Worm (Caenorhabditis elegans) whole organism, L1 larva: ENCODE data around the gene Y69A2AR.32.

Experiments used
- C16A3.4 ChIP-seq: fragments of 150-350 bp; optimal IDR thresholded peaks from 2 replicates; lab custom pipeline; 2014; ENCODE audit warnings: missing biosample characterization, missing genetic modification characterization
- C34B4.2 ChIP-seq: sonication (generic microtip); optimal IDR thresholded peaks from 2 replicates; lab custom pipeline; 2017; ENCODE audit warnings: mild to moderate bottlenecking, missing genetic modification characterization, missing compliant biosample characterization
- Y116A8C.19 ChIP-seq: sonication (generic microtip); optimal IDR thresholded peaks from 2 replicates; lab custom pipeline; 2016; ENCODE audit warnings: missing compliant biosample characterization, missing genetic modification characterization, borderline replicate concordance
- aha-1 ChIP-seq: fragments of 150-350 bp; optimal IDR thresholded peaks from 2 replicates; lab custom pipeline; 2014; ENCODE audit warnings: missing biosample characterization, missing genetic modification characterization
- ama-1 ChIP-seq: fragments of 150-350 bp; optimal IDR thresholded peaks from 2 replicates; lab custom pipeline; 2014
- ceh-63 ChIP-seq: fragments of 200-800 bp; sonication (Bioruptor generic); optimal IDR thresholded peaks from 2 replicates; lab custom pipeline; 2018; ENCODE audit warnings: mild to moderate bottlenecking, missing genetic modification characterization, missing compliant biosample characterization
- ceh-8 ChIP-seq: fragments of 200-800 bp; sonication (Bioruptor generic); optimal IDR thresholded peaks from 2 replicates; lab custom pipeline; 2018; ENCODE audit warnings: mild to moderate bottlenecking, missing genetic modification characterization, moderate library complexity, missing compliant biosample characterization
- ceh-88 ChIP-seq: fragments of 200-800 bp; sonication (Bioruptor generic); IDR thresholded peaks from 2 replicates; pipeline ENCODE4 v1.3.6; 2022; ENCODE audit warnings: missing genetic modification characterization, missing compliant biosample characterization
- ceh-90 ChIP-seq: sonication (generic microtip); optimal IDR thresholded peaks from 2 replicates; lab custom pipeline; 2016; ENCODE audit warnings: missing genetic modification characterization, missing compliant biosample characterization
- dsc-1 ChIP-seq: sonication (generic microtip); optimal IDR thresholded peaks from 2 replicates; lab custom pipeline; 2016; ENCODE audit warnings: mild to moderate bottlenecking, missing genetic modification characterization, missing compliant biosample characterization
- efl-3 ChIP-seq: fragments of 200-800 bp; sonication (Bioruptor generic); optimal IDR thresholded peaks from 2 replicates; lab custom pipeline; 2018; ENCODE audit warnings: mild to moderate bottlenecking, missing genetic modification characterization, missing compliant biosample characterization
- egl-13 ChIP-seq: sonication (generic microtip); optimal IDR thresholded peaks from 2 replicates; lab custom pipeline; 2016; ENCODE audit warnings: missing genotype, missing genetic modification reagents, missing genetic modification characterization, missing compliant biosample characterization
- elt-2 ChIP-seq: sonication (generic microtip); optimal IDR thresholded peaks from 2 replicates; lab custom pipeline; 2016; ENCODE audit warnings: missing genetic modification characterization, mild to moderate bottlenecking, inconsistent platforms, missing compliant biosample characterization, missing genetic modification reagents
- ets-5 ChIP-seq: fragments of 200-800 bp; sonication (Bioruptor generic); IDR thresholded peaks from 2 replicates; pipeline ENCODE4 v1.3.6; 2022; ENCODE audit warnings: missing genetic modification characterization, missing compliant biosample characterization
- fkh-10 ChIP-seq: sonication (generic microtip); optimal IDR thresholded peaks from 2 replicates; lab custom pipeline; 2017; ENCODE audit warnings: missing biosample characterization, missing genetic modification reagents, missing genetic modification characterization
- fkh-4 ChIP-seq: sonication (generic microtip); optimal IDR thresholded peaks from 2 replicates; lab custom pipeline; 2016; ENCODE audit warnings: missing compliant biosample characterization, missing genetic modification characterization, borderline replicate concordance
- fkh-8 ChIP-seq: sonication (generic microtip); optimal IDR thresholded peaks from 2 replicates; lab custom pipeline; 2016; ENCODE audit warnings: mild to moderate bottlenecking, missing genetic modification characterization, missing compliant biosample characterization
- grh-1 ChIP-seq: fragments of 200-800 bp; sonication (Bioruptor generic); IDR thresholded peaks from 2 replicates; pipeline ENCODE4 v1.3.6; 2022; ENCODE audit warnings: missing genetic modification reagents, missing genetic modification characterization, missing compliant biosample characterization
- hlh-17 ChIP-seq: fragments of 200-800 bp; sonication (Bioruptor generic); optimal IDR thresholded peaks from 2 replicates; lab custom pipeline; 2018; ENCODE audit warnings: missing genetic modification characterization, mild to moderate bottlenecking, missing compliant biosample characterization, moderate library complexity, borderline replicate concordance
- hlh-4 ChIP-seq: sonication (generic microtip); optimal IDR thresholded peaks from 2 replicates; lab custom pipeline; 2016; ENCODE audit warnings: mild to moderate bottlenecking, missing genetic modification characterization, missing compliant biosample characterization
- irx-1 ChIP-seq: sonication (generic microtip); optimal IDR thresholded peaks from 2 replicates; lab custom pipeline; 2016; ENCODE audit warnings: missing genetic modification characterization, missing compliant biosample characterization
- isw-1 ChIP-seq: fragments of 200-800 bp; sonication (Bioruptor generic); IDR thresholded peaks from 2 replicates; pipeline ENCODE4 v1.3.6; 2022; ENCODE audit warnings: missing genetic modification characterization, missing compliant biosample characterization
- lin-13 ChIP-seq: fragments of 150-350 bp; optimal IDR thresholded peaks from 2 replicates; lab custom pipeline; 2014; ENCODE audit warnings: missing biosample characterization, missing genetic modification reagents, missing genetic modification characterization
- lin-14 ChIP-seq: fragments of 200-800 bp; sonication (Bioruptor generic); optimal IDR thresholded peaks from 2 replicates; lab custom pipeline; 2018; ENCODE audit warnings: mild to moderate bottlenecking, missing genetic modification characterization, moderate library complexity, missing compliant biosample characterization
- lin-15B ChIP-seq: fragments of 150-350 bp; sonication (generic microtip); optimal IDR thresholded peaks from 3 replicates; lab custom pipeline; 2014; ENCODE audit warnings: missing biosample characterization, missing genetic modification characterization
- lin-35 ChIP-seq, 2 experiments: fragments of 150-350 bp; optimal IDR thresholded peaks; 2 replicates each; lab custom pipeline; 2014; ENCODE audit warnings: missing biosample characterization in 2 of 2, missing genetic modification characterization in 2 of 2, missing genetic modification reagents in 2 of 2
- lin-39 ChIP-seq: fragments of 150-350 bp; optimal IDR thresholded peaks from 2 replicates; lab custom pipeline; 2014; ENCODE audit warnings: missing biosample characterization, missing genetic modification reagents, missing genetic modification characterization
- lsy-2 ChIP-seq, 2 experiments: fragments of 150-350 bp; optimal IDR thresholded peaks; 2 replicates each; lab custom pipeline; 2014; ENCODE audit warnings: missing biosample characterization in 2 of 2, missing genetic modification characterization in 2 of 2
- mab-9 ChIP-seq: fragments of 200-800 bp; sonication (Bioruptor generic); IDR thresholded peaks from 2 replicates; pipeline ENCODE4 v1.3.6; 2022; ENCODE audit warnings: missing genetic modification reagents, missing genetic modification characterization, missing compliant biosample characterization
- mdl-1 ChIP-seq, 2 experiments: fragments of 150-350 bp; optimal IDR thresholded peaks; 2 replicates each; lab custom pipeline; 2014 to 2017; ENCODE audit warnings: missing biosample characterization in 2 of 2, missing genetic modification characterization in 2 of 2, inconsistent platforms in 1 of 2
- nhr-11 ChIP-seq: fragments of 150-350 bp; optimal IDR thresholded peaks from 2 replicates; lab custom pipeline; 2014; ENCODE audit warnings: missing biosample characterization, missing genetic modification characterization
- nhr-12 ChIP-seq: sonication (generic microtip); optimal IDR thresholded peaks from 2 replicates; lab custom pipeline; 2017; ENCODE audit warnings: missing biosample characterization, missing genetic modification characterization
- nhr-20 ChIP-seq: sonication (generic microtip); optimal IDR thresholded peaks from 2 replicates; lab custom pipeline; 2016; ENCODE audit warnings: mild to moderate bottlenecking, missing genetic modification characterization, missing compliant biosample characterization
- nhr-237 ChIP-seq: fragments of 150-350 bp; optimal IDR thresholded peaks from 2 replicates; lab custom pipeline; 2014; ENCODE audit warnings: missing biosample characterization, missing genetic modification characterization
- nhr-28 ChIP-seq: fragments of 150-350 bp; optimal IDR thresholded peaks from 2 replicates; lab custom pipeline; 2014; ENCODE audit warnings: missing biosample characterization, missing genetic modification characterization
- nhr-47 ChIP-seq: sonication (generic microtip); optimal IDR thresholded peaks from 2 replicates; lab custom pipeline; 2016; ENCODE audit warnings: mild to moderate bottlenecking, missing genetic modification characterization, moderate library complexity, missing compliant biosample characterization
- nhr-76 ChIP-seq: sonication (generic microtip); optimal IDR thresholded peaks from 2 replicates; lab custom pipeline; 2017; ENCODE audit warnings: missing biosample characterization, missing genetic modification characterization
- nhr-77 ChIP-seq: fragments of 150-350 bp; optimal IDR thresholded peaks from 2 replicates; lab custom pipeline; 2014; ENCODE audit warnings: missing biosample characterization, missing genetic modification characterization
- nhr-90 ChIP-seq: sonication (generic microtip); optimal IDR thresholded peaks from 2 replicates; lab custom pipeline; 2016; ENCODE audit warnings: mild to moderate bottlenecking, missing genetic modification characterization, missing compliant biosample characterization; ENCODE audit not compliant: poor library complexity
- pax-3 ChIP-seq: fragments of 200-800 bp; sonication (Bioruptor generic); optimal IDR thresholded peaks from 2 replicates; lab custom pipeline; 2018; ENCODE audit warnings: mild to moderate bottlenecking, missing genetic modification characterization, moderate library complexity, missing compliant biosample characterization
- snu-23 ChIP-seq: sonication (generic microtip); optimal IDR thresholded peaks from 2 replicates; lab custom pipeline; 2016; ENCODE audit warnings: missing genetic modification characterization, missing compliant biosample characterization
- sptf-1 ChIP-seq: fragments of 150-350 bp; optimal IDR thresholded peaks from 2 replicates; lab custom pipeline; 2014; ENCODE audit warnings: missing biosample characterization, missing genetic modification characterization
- sup-37 ChIP-seq: fragments of 200-800 bp; sonication (Bioruptor generic); optimal IDR thresholded peaks from 2 replicates; lab custom pipeline; 2018; ENCODE audit warnings: mild to moderate bottlenecking, missing genetic modification characterization, missing compliant biosample characterization
- swsn-7 ChIP-seq: sonication (generic microtip); optimal IDR thresholded peaks from 2 replicates; lab custom pipeline; 2016; ENCODE audit warnings: missing genetic modification characterization, missing compliant biosample characterization
- tlp-1 ChIP-seq: fragments of 150-350 bp; optimal IDR thresholded peaks from 2 replicates; lab custom pipeline; 2014; ENCODE audit warnings: missing biosample characterization, missing genetic modification characterization
- unc-130 ChIP-seq: fragments of 150-350 bp; optimal IDR thresholded peaks from 2 replicates; lab custom pipeline; 2017; ENCODE audit warnings: missing biosample characterization, missing genetic modification characterization, inconsistent platforms
- unc-62 ChIP-seq: fragments of 150-350 bp; optimal IDR thresholded peaks from 2 replicates; lab custom pipeline; 2014; ENCODE audit warnings: missing biosample characterization, missing genetic modification reagents, missing genetic modification characterization
- unc-86 ChIP-seq: sonication (generic microtip); optimal IDR thresholded peaks from 2 replicates; lab custom pipeline; 2016; ENCODE audit warnings: missing genetic modification characterization, missing compliant biosample characterization
- unc-98 ChIP-seq: fragments of 200-800 bp; sonication (Bioruptor generic); IDR thresholded peaks from 2 replicates; pipeline ENCODE4 v1.3.6; 2022; ENCODE audit warnings: missing genetic modification characterization, missing compliant biosample characterization
- vab-15 ChIP-seq: sonication (generic microtip); optimal IDR thresholded peaks from 2 replicates; lab custom pipeline; 2017; ENCODE audit warnings: missing genotype, mild to moderate bottlenecking, missing genetic modification characterization, missing compliant biosample characterization
- xbp-1 ChIP-seq: sonication (generic microtip); optimal IDR thresholded peaks from 2 replicates; lab custom pipeline; 2016; ENCODE audit warnings: missing genetic modification characterization, missing compliant biosample characterization
- ztf-11 ChIP-seq, 2 experiments: sonication (generic microtip); optimal IDR thresholded peaks; 2 replicates each; lab custom pipeline; 2016 to 2017; ENCODE audit warnings: missing genetic modification characterization in 2 of 2, missing biosample characterization in 1 of 2, missing compliant biosample characterization in 1 of 2
- ztf-4 ChIP-seq: fragments of 150-350 bp; optimal IDR thresholded peaks from 2 replicates; lab custom pipeline; 2014; ENCODE audit warnings: missing biosample characterization, missing genetic modification characterization

The Y69A2AR.32 gene

ce11 chrIV:2603556-2604021 is 6.6 kb upstream of the Y69A2AR.32 start:
- no peak for TF ChIP-seq nhr-90
- no peak for TF ChIP-seq vab-15 (tag; lab: Kevin White, UChicago)
- no peak for TF ChIP-seq unc-98
- TF ChIP-seq fkh-4 (tag; lab: Kevin White, UChicago): no peak
- no peak for TF ChIP-seq elt-2 (tag; lab: Kevin White, UChicago)
- peak in 1 of 2 experiments; percentile 37 for TF ChIP-seq mdl-1 (tag; optimal IDR thresholded peaks at IDR 0.05; lab: Kevin White, UChicago)
- peak; percentile 48 for TF ChIP-seq lin-13 (GFP tag; lab: Kevin White, UChicago)
- no peak for TF ChIP-seq nhr-76
- no peak for TF ChIP-seq hlh-4
- TF ChIP-seq lin-15B: no peak
- no peak for TF ChIP-seq fkh-10 (GFP tag; lab: Kevin White, UChicago)
- TF ChIP-seq hlh-17: no peak
- no peak for TF ChIP-seq lin-39 (tag; lab: Kevin White, UChicago)
- no peak for TF ChIP-seq irx-1 (tag; lab: Kevin White, UChicago)
- TF ChIP-seq nhr-12: no peak
- TF ChIP-seq lin-14 (GFP tag; lab: Kevin White, UChicago): peak; percentile 67
- peak; percentile 62 for TF ChIP-seq snu-23 (GFP tag; lab: Kevin White, UChicago)
- no peak for TF ChIP-seq nhr-237
- peak; percentile 1 for TF ChIP-seq C16A3.4
- no peak for TF ChIP-seq nhr-11 (tag; lab: Kevin White, UChicago)
- no peak for TF ChIP-seq mab-9
- no peak for TF ChIP-seq ceh-8
- TF ChIP-seq ztf-4 (tag; lab: Kevin White, UChicago): no peak
- TF ChIP-seq tlp-1: no peak
- TF ChIP-seq sup-37 (GFP tag; lab: Kevin White, UChicago): no peak
- no peak for TF ChIP-seq ets-5
- peak; percentile 53 for TF ChIP-seq nhr-47
- TF ChIP-seq fkh-8 (tag; lab: Kevin White, UChicago): peak; percentile 60
- no peak for TF ChIP-seq aha-1 (tag; lab: Kevin White, UChicago)
- no peak for TF ChIP-seq efl-3 (GFP tag; lab: Kevin White, UChicago)
- TF ChIP-seq lsy-2 (tag; optimal IDR thresholded peaks at IDR 0.05; lab: Kevin White, UChicago): peak in 1 of 2 experiments; percentile 46
- TF ChIP-seq ceh-90 (tag; lab: Kevin White, UChicago): no peak
- no peak for TF ChIP-seq pax-3 (tag; lab: Kevin White, UChicago)
- peak; percentile 54 for TF ChIP-seq ama-1
- no peak for TF ChIP-seq ztf-11 (tag; optimal IDR thresholded peaks at IDR 0.05; lab: Kevin White, UChicago)
- no peak for TF ChIP-seq egl-13
- no peak for TF ChIP-seq C34B4.2 (tag; lab: Kevin White, UChicago)
- no peak for TF ChIP-seq isw-1 (GFP tag; lab: Robert Waterston, UW)
- TF ChIP-seq nhr-28 (tag; lab: Kevin White, UChicago): no peak
- peak; percentile 26 for TF ChIP-seq swsn-7 (tag; lab: Kevin White, UChicago)
- TF ChIP-seq xbp-1 (tag; lab: Kevin White, UChicago): peak; percentile 4
- no peak for TF ChIP-seq dsc-1 (tag; lab: Kevin White, UChicago)
- TF ChIP-seq unc-86: peak; percentile 15
- peak; percentile 46 for TF ChIP-seq nhr-20 (tag; lab: Kevin White, UChicago)
- no peak for TF ChIP-seq sptf-1 (tag; lab: Kevin White, UChicago)
- peak; percentile 43 to 61 for TF ChIP-seq lin-35 (GFP tag; optimal IDR thresholded peaks at IDR 0.05; lab: Kevin White, UChicago)
- no peak for TF ChIP-seq Y116A8C.19 (tag; lab: Kevin White, UChicago)
- TF ChIP-seq unc-130: no peak
- TF ChIP-seq ceh-88: no peak
- no peak for TF ChIP-seq ceh-63 (GFP tag; lab: Kevin White, UChicago)
- TF ChIP-seq unc-62 (GFP tag; lab: Kevin White, UChicago): no peak
- no peak for TF ChIP-seq grh-1
- TF ChIP-seq nhr-77 (tag; lab: Kevin White, UChicago): no peak
